ENCODE assay signal across 2 fruit fly cellular contexts in the genomic region with DNA sequence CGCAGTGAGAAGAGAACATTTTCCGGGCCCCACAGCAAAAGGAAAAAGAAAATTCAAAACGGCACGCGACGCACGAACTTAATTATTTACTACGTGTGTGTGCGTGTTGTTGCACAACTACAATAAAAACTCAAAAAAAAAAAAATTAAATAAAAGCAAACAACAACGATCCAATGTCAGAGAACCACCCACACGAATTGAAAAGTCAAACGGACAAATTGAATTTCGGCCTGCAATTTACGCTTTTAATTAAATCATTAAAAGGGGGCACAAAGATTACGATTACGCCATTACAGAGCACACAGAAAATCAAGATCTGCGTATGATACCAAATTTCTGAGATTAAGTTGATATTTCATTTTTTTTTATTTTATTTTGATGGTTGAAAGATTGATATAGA.
TF ChIP-seq lines count a peak whose summit lies in the region.

No protein-coding gene starts in this region.

- TF ChIP-seq CTCF in whole organism, embryonic (GFP tag; optimal IDR thresholded peaks at IDR 0.05; lab: Kevin White, UChicago): no peak

TF ChIP-seq in whole organism, embryonic, 481 proteins besides CTCF, POLR2A, EP300 and RAD21:
- TF ChIP-seq nau (GFP tag; optimal IDR thresholded peaks at IDR 0.05; lab: Kevin White, UChicago) (no peak), CG14710 (tag; optimal IDR thresholded peaks at IDR 0.05; lab: Kevin White, UChicago) (no peak), CG1647 (GFP tag; optimal IDR thresholded peaks at IDR 0.05; lab: Kevin White, UChicago) (no peak), D19A (tag; optimal IDR thresholded peaks at IDR 0.05; lab: Kevin White, UChicago) (no peak), pros (GFP tag; optimal IDR thresholded peaks at IDR 0.05; lab: Kevin White, UChicago) (no peak), zfh1 (GFP tag; IDR thresholded peaks at IDR 0.05; lab: Robert Waterston, UW) (no peak), ind (GFP tag; optimal IDR thresholded peaks at IDR 0.05; lab: Kevin White, UChicago) (no peak), sens (GFP tag; lab: Kevin White, UChicago) (peak; percentile 59), CG13775 (GFP tag; optimal IDR thresholded peaks at IDR 0.05; lab: Kevin White, UChicago) (no peak), CG1024 (GFP tag; IDR thresholded peaks at IDR 0.05; lab: Robert Waterston, UW) (no peak), kay (GFP tag; optimal IDR thresholded peaks at IDR 0.05; lab: Kevin White, UChicago) (no peak), sr (GFP tag; IDR thresholded peaks at IDR 0.05; lab: Robert Waterston, UW) (peak; percentile 57), Pdp1 (GFP tag; optimal IDR thresholded peaks at IDR 0.05; lab: Kevin White, UChicago) (peak in 1 of 2 experiments; percentile 66), Hmx (GFP tag; optimal IDR thresholded peaks at IDR 0.05; lab: Kevin White, UChicago) (no peak), exex (tag; optimal IDR thresholded peaks at IDR 0.05; lab: Kevin White, UChicago) (no peak)

TF ChIP-seq in whole organism, prepupa, 60 proteins besides CTCF, POLR2A, EP300 and RAD21:
- TF ChIP-seq CG6163 (GFP tag; IDR thresholded peaks at IDR 0.05; lab: Robert Waterston, UW) (no peak), CG32006 (GFP tag; optimal IDR thresholded peaks at IDR 0.05; lab: Kevin White, UChicago) (peak; percentile 11), CG8632 (GFP tag; optimal IDR thresholded peaks at IDR 0.05; lab: Kevin White, UChicago) (no peak), CG6792 (GFP tag; optimal IDR thresholded peaks at IDR 0.05; lab: Kevin White, UChicago) (no peak), acj6 (GFP tag; optimal IDR thresholded peaks at IDR 0.05; lab: Kevin White, UChicago) (no peak), spab (GFP tag; optimal IDR thresholded peaks at IDR 0.05; lab: Kevin White, UChicago) (no peak), CG34406 (GFP tag; optimal IDR thresholded peaks at IDR 0.05; lab: Kevin White, UChicago) (no peak), svp (GFP tag; lab: Kevin White, UChicago) (peak; percentile 33), CG3919 (GFP tag; optimal IDR thresholded peaks at IDR 0.05; lab: Kevin White, UChicago) (no peak), CG15336 (GFP tag; IDR thresholded peaks at IDR 0.05; lab: Robert Waterston, UW) (no peak), CG9139 (GFP tag; optimal IDR thresholded peaks at IDR 0.05; lab: Kevin White, UChicago) (no peak), CG11762 (GFP tag; optimal IDR thresholded peaks at IDR 0.05; lab: Kevin White, UChicago; ENCODE audit: insufficient read depth) (no peak), Eip78C (GFP tag; lab: Kevin White, UChicago) (no peak), fkh (GFP tag; optimal IDR thresholded peaks at IDR 0.05; lab: Kevin White, UChicago) (no peak), eg (GFP tag; IDR thresholded peaks at IDR 0.05; lab: Robert Waterston, UW) (0 out of 3 replicates have a peak, but pooled peaks have one; percentile 15)
